Worm (Caenorhabditis elegans) whole organism, L4 larva: ENCODE measurements around the gene taf-13.

Experiments used
- F37D6.2 ChIP-seq: sonication (generic microtip); optimal IDR thresholded peaks from 2 replicates; lab custom pipeline; 2016; ENCODE audit warnings: mild to moderate bottlenecking, missing genetic modification characterization, missing compliant biosample characterization
- T20F7.1 ChIP-seq: fragments of 200-800 bp; sonication (Bioruptor generic); optimal IDR thresholded peaks from 2 replicates; lab custom pipeline; 2018; ENCODE audit warnings: mild to moderate bottlenecking, missing genetic modification characterization, missing compliant biosample characterization
- T26A8.4 ChIP-seq: fragments of 200-800 bp; sonication (Bioruptor generic); IDR thresholded peaks from 2 replicates; pipeline ENCODE4 v1.3.6; 2022; ENCODE audit warnings: missing genetic modification characterization, missing compliant biosample characterization
- Y48G9A.11 ChIP-seq: fragments of 200-800 bp; sonication (Bioruptor generic); IDR thresholded peaks from 2 replicates; pipeline ENCODE4 v1.3.6; 2022; ENCODE audit warnings: missing genetic modification reagents, missing genetic modification characterization, missing compliant biosample characterization
- ZK337.2 ChIP-seq: fragments of 200-800 bp; sonication (Bioruptor generic); IDR thresholded peaks from 2 replicates; pipeline ENCODE4 v1.3.6; 2022; ENCODE audit warnings: missing genetic modification reagents, missing genetic modification characterization, missing compliant biosample characterization
- aha-1 ChIP-seq: fragments of 150-350 bp; peaks from one replicate; lab custom pipeline; 2014; ENCODE audit warnings: missing biosample characterization, missing genetic modification characterization
- arid-1 ChIP-seq: fragments of 200-800 bp; sonication (Bioruptor generic); conservative IDR thresholded peaks from 2 replicates; pipeline ENCODE4 v1.3.6; 2022; ENCODE audit warnings: missing genetic modification reagents, missing genetic modification characterization, missing compliant biosample characterization
- ceh-62 ChIP-seq: sonication (generic microtip); optimal IDR thresholded peaks from 2 replicates; lab custom pipeline; 2017; ENCODE audit warnings: missing biosample characterization, missing genetic modification characterization
- cey-2 ChIP-seq: sonication (generic microtip); optimal IDR thresholded peaks from 3 replicates; lab custom pipeline; 2017; ENCODE audit warnings: missing genetic modification characterization, mild to moderate bottlenecking, missing compliant biosample characterization, antibody characterized with exemption, borderline replicate concordance; ENCODE audit not compliant: insufficient read depth
- ctbp-1 ChIP-seq: fragments of 200-800 bp; sonication (Bioruptor generic); IDR thresholded peaks from 2 replicates; pipeline ENCODE4 v1.3.6; 2022; ENCODE audit warnings: missing genetic modification reagents, missing genetic modification characterization, missing compliant biosample characterization
- daf-16 ChIP-seq, 3 experiments: sonication (generic microtip); optimal IDR thresholded peaks; 2 replicates each; lab custom pipeline; 2016 to 2017; ENCODE audit warnings: missing genetic modification characterization in 3 of 3, missing genetic modification reagents in 3 of 3, mild to moderate bottlenecking in 2 of 3, missing compliant biosample characterization in 2 of 3, missing biosample characterization in 1 of 3, moderate library complexity in 1 of 3
- daf-8 ChIP-seq: fragments of 200-800 bp; sonication (Bioruptor generic); IDR thresholded peaks from 2 replicates; pipeline ENCODE4 v1.3.6; 2022; ENCODE audit warnings: missing genetic modification characterization, missing compliant biosample characterization
- dpl-1 ChIP-seq: fragments of 150-350 bp; optimal IDR thresholded peaks from 2 replicates; lab custom pipeline; 2014; ENCODE audit warnings: missing biosample characterization, missing genetic modification reagents, missing genetic modification characterization
- hlh-30 ChIP-seq: sonication (generic microtip); optimal IDR thresholded peaks from 2 replicates; lab custom pipeline; 2017; ENCODE audit warnings: antibody characterized with exemption, mild to moderate bottlenecking, missing genetic modification characterization, missing compliant biosample characterization; ENCODE audit not compliant: insufficient read depth
- lim-7 ChIP-seq: fragments of 200-800 bp; sonication (Bioruptor generic); IDR thresholded peaks from 2 replicates; pipeline ENCODE4 v1.3.6; 2022; ENCODE audit warnings: missing genetic modification characterization, missing compliant biosample characterization
- lin-15B ChIP-seq: fragments of 150-350 bp; sonication (generic microtip); optimal IDR thresholded peaks from 3 replicates; lab custom pipeline; 2014; ENCODE audit warnings: missing biosample characterization, missing genetic modification characterization
- lin-29 ChIP-seq: fragments of 200-800 bp; sonication (Bioruptor generic); IDR thresholded peaks from 2 replicates; pipeline ENCODE4 v1.3.6; 2022; ENCODE audit warnings: missing genetic modification reagents, missing genetic modification characterization, missing compliant biosample characterization
- lin-38 ChIP-seq: fragments of 200-800 bp; sonication (Bioruptor generic); IDR thresholded peaks from 2 replicates; pipeline ENCODE4 v1.3.6; 2022; ENCODE audit warnings: missing genetic modification reagents, missing genetic modification characterization, missing compliant biosample characterization
- madf-9 ChIP-seq: fragments of 200-800 bp; sonication (Bioruptor generic); conservative IDR thresholded peaks from 2 replicates; pipeline ENCODE4 v1.3.6; 2022; ENCODE audit warnings: missing genetic modification reagents, missing genetic modification characterization, missing compliant biosample characterization
- mdl-1 ChIP-seq, 2 experiments: fragments of 150-350 bp in 1 of 2; sonication (generic microtip) in 1 of 2; optimal IDR thresholded peaks; 2 replicates each; lab custom pipeline; 2014 to 2017; ENCODE audit warnings: missing biosample characterization in 2 of 2, missing genetic modification characterization in 2 of 2
- mes-2 ChIP-seq: sonication (generic microtip); optimal IDR thresholded peaks from 2 replicates; lab custom pipeline; 2016; ENCODE audit warnings: missing genotype, mild to moderate bottlenecking, missing genetic modification characterization, missing compliant biosample characterization; ENCODE audit not compliant: poor library complexity, severe bottlenecking
- nhr-102 ChIP-seq: sonication (generic microtip); optimal IDR thresholded peaks from 2 replicates; lab custom pipeline; 2016; ENCODE audit warnings: mild to moderate bottlenecking, missing genetic modification characterization, moderate library complexity, missing compliant biosample characterization
- nhr-11 ChIP-seq: fragments of 150-350 bp; optimal IDR thresholded peaks from 2 replicates; lab custom pipeline; 2014; ENCODE audit warnings: missing biosample characterization, missing genetic modification characterization
- nhr-25 ChIP-seq: sonication (generic microtip); optimal IDR thresholded peaks from 2 replicates; lab custom pipeline; 2017; ENCODE audit warnings: missing genetic modification characterization, mild to moderate bottlenecking, missing compliant biosample characterization, antibody characterized with exemption, moderate library complexity, borderline replicate concordance; ENCODE audit not compliant: insufficient read depth
- nhr-28 ChIP-seq: fragments of 150-350 bp; optimal IDR thresholded peaks from 2 replicates; lab custom pipeline; 2014; ENCODE audit warnings: missing biosample characterization, missing genetic modification characterization
- nhr-41 ChIP-seq: fragments of 200-800 bp; sonication (Bioruptor generic); IDR thresholded peaks from 2 replicates; pipeline ENCODE4 v1.3.6; 2022; ENCODE audit warnings: missing genetic modification reagents, missing genetic modification characterization, missing compliant biosample characterization
- nhr-76 ChIP-seq: fragments of 150-350 bp; optimal IDR thresholded peaks from 2 replicates; lab custom pipeline; 2014; ENCODE audit warnings: missing biosample characterization, missing genetic modification characterization
- php-3 ChIP-seq: fragments of 200-800 bp; sonication (Bioruptor generic); IDR thresholded peaks from 2 replicates; pipeline ENCODE4 v1.3.6; 2022; ENCODE audit warnings: missing genetic modification reagents, missing genetic modification characterization, missing compliant biosample characterization
- set-16 ChIP-seq: fragments of 200-800 bp; sonication (Bioruptor generic); IDR thresholded peaks from 2 replicates; pipeline ENCODE4 v1.3.6; 2022; ENCODE audit warnings: missing genetic modification reagents, missing genetic modification characterization, missing compliant biosample characterization
- skn-1 ChIP-seq: fragments of 150-350 bp; optimal IDR thresholded peaks from 2 replicates; lab custom pipeline; 2014; ENCODE audit warnings: missing biosample characterization, missing genetic modification characterization
- spr-1 ChIP-seq: sonication (generic microtip); optimal IDR thresholded peaks from 2 replicates; lab custom pipeline; 2016; ENCODE audit warnings: mild to moderate bottlenecking, missing genetic modification characterization, missing compliant biosample characterization
- unc-130 ChIP-seq: sonication (generic microtip); optimal IDR thresholded peaks from 2 replicates; lab custom pipeline; 2016; ENCODE audit warnings: missing genetic modification reagents, missing genetic modification characterization, missing compliant biosample characterization
- vab-7 ChIP-seq: fragments of 200-800 bp; sonication (Bioruptor generic); IDR thresholded peaks from 2 replicates; pipeline ENCODE4 v1.3.6; 2022; ENCODE audit warnings: missing genetic modification reagents, missing genetic modification characterization, missing compliant biosample characterization
- zag-1 ChIP-seq: fragments of 150-350 bp; optimal IDR thresholded peaks from 2 replicates; lab custom pipeline; 2014; ENCODE audit warnings: missing biosample characterization, missing genetic modification characterization
- zip-2 ChIP-seq: fragments of 150-350 bp; optimal IDR thresholded peaks from 2 replicates; lab custom pipeline; 2014; ENCODE audit warnings: missing biosample characterization, missing genetic modification characterization
- ztf-7 ChIP-seq: fragments of 150-350 bp; optimal IDR thresholded peaks from 2 replicates; lab custom pipeline; 2014; ENCODE audit warnings: missing biosample characterization, missing genetic modification characterization

The taf-13 gene

ce11 chrII:10569498-10569897, 35.9 kb downstream of the taf-13 start:
- no peak for TF ChIP-seq ctbp-1 (GFP tag; lab: Robert Waterston, UW)
- no peak for TF ChIP-seq ztf-7 (tag; lab: Kevin White, UChicago)
- TF ChIP-seq Y48G9A.11 (GFP tag; lab: Robert Waterston, UW) = no peak
- TF ChIP-seq daf-16 (GFP tag; optimal IDR thresholded peaks at IDR 0.05; lab: Kevin White, UChicago) = peak in 1 of 2 experiments; percentile 54
- TF ChIP-seq daf-16 (tag; optimal IDR thresholded peaks at IDR 0.05; lab: Kevin White, UChicago) = no peak
- no peak for TF ChIP-seq php-3 (GFP tag; lab: Robert Waterston, UW)
- no peak for TF ChIP-seq skn-1 (tag; lab: Kevin White, UChicago)
- TF ChIP-seq daf-8 (GFP tag; lab: Robert Waterston, UW) = no peak
- no peak for TF ChIP-seq vab-7
- no peak for TF ChIP-seq nhr-25 (tag; lab: Kevin White, UChicago)
- no peak for TF ChIP-seq nhr-102 (tag; lab: Kevin White, UChicago)
- TF ChIP-seq F37D6.2 = no peak
- no peak for TF ChIP-seq zip-2 (tag; lab: Kevin White, UChicago)
- TF ChIP-seq spr-1 (tag; lab: Kevin White, UChicago) = no peak
- peak; percentile 75 for TF ChIP-seq nhr-11 (tag; lab: Kevin White, UChicago)

DNA sequence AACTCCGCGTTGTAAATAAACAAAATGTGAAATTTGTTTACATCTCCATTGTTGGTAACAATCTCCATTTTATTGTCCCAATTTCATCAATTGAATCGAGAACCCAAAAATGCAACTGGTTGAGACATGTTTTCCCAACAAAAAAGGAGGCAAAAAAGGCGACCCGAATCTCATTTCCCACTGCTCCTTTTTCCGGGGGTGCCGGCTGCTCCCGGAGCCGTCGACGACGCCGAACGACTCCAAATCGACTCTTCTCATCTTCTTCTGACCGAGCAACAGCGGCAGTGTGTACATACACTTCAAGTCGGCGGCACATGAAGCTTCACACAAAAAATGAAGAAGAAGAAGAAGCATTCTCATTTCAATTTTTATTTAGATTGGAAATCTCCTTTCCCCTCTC, 39.0 kb downstream of the taf-13 start:
- TF ChIP-seq ZK337.2 (no peak), T20F7.1 (GFP tag; lab: Kevin White, UChicago) (no peak), nhr-76 (tag; lab: Kevin White, UChicago) (no peak), ztf-7 (tag; lab: Kevin White, UChicago) (no peak), nhr-28 (no peak), set-16 (GFP tag; lab: Robert Waterston, UW) (peak; percentile 53; the same call in 1 of the 2 replicates), lin-15B (tag; lab: Kevin White, UChicago) (no peak), ceh-62 (tag; lab: Kevin White, UChicago) (no peak), madf-9 (no peak), aha-1 (peak; percentile 77)
- TF ChIP-seq, all 104 proteins: peak for 2

DNA sequence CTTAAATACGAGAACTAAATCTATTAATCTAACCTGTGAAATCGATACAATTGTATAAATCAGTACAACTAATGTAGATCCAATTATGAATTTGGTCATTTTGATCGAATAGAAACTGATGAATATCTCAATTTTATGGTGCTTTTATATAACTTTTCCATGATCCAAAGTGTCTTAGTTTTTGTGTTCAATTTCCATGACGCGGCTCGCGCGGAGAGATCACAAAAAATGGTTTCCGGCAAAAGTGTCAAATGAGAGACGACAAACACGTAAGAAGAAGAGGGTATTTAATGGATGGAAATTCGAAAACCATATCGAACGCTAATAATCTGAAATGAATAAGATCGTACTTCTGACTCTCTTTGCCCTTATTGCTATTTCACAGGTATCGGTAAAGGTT, 40.8 kb downstream of the taf-13 start, which contains the start of the genes C06A1.6 and C06A1.7:
TSS of gene C06A1.6 (minus strand) at position 101 of the 400 bp plus-strand sequence.
TSS of gene C06A1.7 (plus strand) at position 314 of the 400 bp plus-strand sequence.
- TF ChIP-seq aha-1 = no peak
- TF ChIP-seq lin-29 (GFP tag; lab: Robert Waterston, UW) = no peak
- TF ChIP-seq hlh-30 (tag; lab: Kevin White, UChicago) = no peak
- no peak for TF ChIP-seq lim-7
- TF ChIP-seq daf-16 (GFP tag; optimal IDR thresholded peaks at IDR 0.05; lab: Kevin White, UChicago) = no peak
- TF ChIP-seq daf-16 (tag; optimal IDR thresholded peaks at IDR 0.05; lab: Kevin White, UChicago) = no peak
- no peak for TF ChIP-seq mdl-1 (tag; optimal IDR thresholded peaks at IDR 0.05; lab: Kevin White, UChicago)
- TF ChIP-seq nhr-41 = no peak
- no peak for TF ChIP-seq zag-1 (tag; lab: Kevin White, UChicago)
- no peak for TF ChIP-seq mes-2
- no peak for TF ChIP-seq unc-130 (GFP tag; lab: Kevin White, UChicago)
- no peak for TF ChIP-seq lin-38 (GFP tag; lab: Robert Waterston, UW)
- TF ChIP-seq T26A8.4 (GFP tag; lab: Robert Waterston, UW) = no peak
- TF ChIP-seq nhr-25 (tag; lab: Kevin White, UChicago) = no peak
- no peak for TF ChIP-seq cey-2
- TF ChIP-seq dpl-1 (GFP tag; lab: Kevin White, UChicago) = no peak
- no peak for TF ChIP-seq arid-1 (GFP tag; lab: Robert Waterston, UW)
